Fruit fly (Drosophila melanogaster) S2 (cell line): Measurements from ENCODE around the gene CG32023.

Experiments
- CG8478 ChIP-seq: fragments of >200 bp; optimal IDR thresholded peaks from 2 replicates; lab custom pipeline; 2018
- CTCF ChIP-seq, 2 experiments: fragments of >200 bp; optimal IDR thresholded peaks; 2 replicates each; lab custom pipeline; 2018

DNA sequence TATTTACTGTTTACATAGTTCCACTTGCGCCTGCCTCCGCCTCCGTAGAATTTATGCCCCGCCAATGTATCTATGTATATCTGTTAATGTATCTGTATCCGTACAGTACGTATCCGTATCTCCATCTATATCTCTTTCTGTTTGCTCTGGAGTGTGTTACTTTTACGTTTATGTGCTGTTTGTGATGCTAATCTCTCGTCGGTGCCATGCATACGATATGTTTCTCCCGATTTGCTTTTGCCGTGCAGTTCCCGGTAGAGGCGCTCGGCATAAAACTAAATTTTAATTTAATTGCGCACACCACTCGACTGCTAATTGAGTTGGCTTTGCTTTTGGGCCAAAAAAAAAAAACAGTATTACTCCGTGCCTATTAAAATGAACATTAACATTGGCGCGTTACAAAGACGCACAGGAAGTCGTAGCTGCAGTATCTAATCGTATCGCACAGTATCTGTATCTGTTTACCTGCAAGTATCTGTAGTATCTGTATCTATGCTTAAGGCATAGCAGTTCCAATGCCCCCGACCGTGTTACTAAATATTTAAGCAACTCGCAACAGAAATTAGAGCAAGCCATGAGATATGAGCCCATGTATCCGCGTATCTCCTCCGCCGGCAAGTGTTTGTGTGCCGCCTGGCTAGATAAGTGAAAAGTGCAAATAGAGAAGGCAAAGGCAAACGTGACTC lies 26.2 kb upstream of the CG32023 start:
- TF ChIP-seq CTCF (optimal IDR thresholded peaks at IDR 0.05; lab: Kevin White, UChicago) (no peak), CG8478 (no peak)
